In genomic region chr2L:11968581-11969272, dm6 we compare ENCODE assay signal across 5 fruit fly cellular contexts.
A peak's percentile ranks its signal among the peaks of the same experiment; 100 is the strongest.
TF ChIP-seq lines count a peak whose summit lies in the region.

No protein-coding gene starts in this region.

- TF ChIP-seq CTCF in whole organism, embryonic (GFP tag; optimal IDR thresholded peaks at IDR 0.05; lab: Kevin White, UChicago), result no peak

TF ChIP-seq in whole organism, 6 proteins besides CTCF, POLR2A, EP300 and RAD21:
- TF ChIP-seq pan (optimal IDR thresholded peaks at IDR 0.05; lab: Kevin White, UChicago), result no peak
- TF ChIP-seq psq (optimal IDR thresholded peaks at IDR 0.05; lab: Kevin White, UChicago), result no peak
- no peak for TF ChIP-seq Dll (optimal IDR thresholded peaks at IDR 0.05; lab: Kevin White, UChicago)
- no peak for TF ChIP-seq EcR (GFP tag; optimal IDR thresholded peaks at IDR 0.05; lab: Kevin White, UChicago)
- TF ChIP-seq usp (GFP tag; optimal IDR thresholded peaks at IDR 0.05; lab: Kevin White, UChicago), result no peak
- peak; percentile 26 for TF ChIP-seq CG8478 (optimal IDR thresholded peaks at IDR 0.05; lab: Kevin White, UChicago)
TF ChIP-seq in whole organism: peak in this region for 1.

TF ChIP-seq in whole organism, embryonic, 481 proteins besides CTCF, POLR2A, EP300 and RAD21 (continues in another document):
- TF ChIP-seq CG17328 (GFP tag; IDR thresholded peaks at IDR 0.05; lab: Robert Waterston, UW), result no peak
- no peak for TF ChIP-seq Doc2 (GFP tag; IDR thresholded peaks at IDR 0.05; lab: Robert Waterston, UW)
- no peak for TF ChIP-seq sr (GFP tag; IDR thresholded peaks at IDR 0.05; lab: Robert Waterston, UW)
- TF ChIP-seq Gsc (GFP tag; IDR thresholded peaks at IDR 0.05; lab: Robert Waterston, UW), result no peak
- TF ChIP-seq C15 (GFP tag; IDR thresholded peaks at IDR 0.05; lab: Robert Waterston, UW), result no peak
- no peak for TF ChIP-seq Fer3 (tag; optimal IDR thresholded peaks at IDR 0.05; lab: Kevin White, UChicago)
- TF ChIP-seq pros (GFP tag; optimal IDR thresholded peaks at IDR 0.05; lab: Kevin White, UChicago), result peak; percentile 10
- TF ChIP-seq D19A (tag; optimal IDR thresholded peaks at IDR 0.05; lab: Kevin White, UChicago), result peak; percentile 80
- TF ChIP-seq Fer1 (GFP tag; optimal IDR thresholded peaks at IDR 0.05; lab: Kevin White, UChicago), result no peak
- no peak for TF ChIP-seq lov (optimal IDR thresholded peaks at IDR 0.05; lab: Kevin White, UChicago)
- no peak for TF ChIP-seq lov (GFP tag; IDR thresholded peaks at IDR 0.05; lab: Robert Waterston, UW)
- TF ChIP-seq CG11398 (GFP tag; optimal IDR thresholded peaks at IDR 0.05; lab: Kevin White, UChicago), result no peak
- peak; percentile 1 for TF ChIP-seq cwo (GFP tag; optimal IDR thresholded peaks at IDR 0.05; lab: Kevin White, UChicago)
- TF ChIP-seq fru (optimal IDR thresholded peaks at IDR 0.05; lab: Kevin White, UChicago), result no peak
- peak in 1 of 2 experiments; percentile 21 for TF ChIP-seq Trl (optimal IDR thresholded peaks at IDR 0.05; lab: Kevin White, UChicago)
- no peak for TF ChIP-seq Trl (GFP tag; optimal IDR thresholded peaks at IDR 0.05; lab: Kevin White, UChicago)
- no peak for TF ChIP-seq CG17359 (tag; optimal IDR thresholded peaks at IDR 0.05; lab: Kevin White, UChicago)
- TF ChIP-seq CG9609 (GFP tag; optimal IDR thresholded peaks at IDR 0.05; lab: Kevin White, UChicago), result no peak
- TF ChIP-seq CG15479 (GFP tag; optimal IDR thresholded peaks at IDR 0.05; lab: Kevin White, UChicago), result no peak
- TF ChIP-seq CG5953 (GFP tag; IDR thresholded peaks at IDR 0.05; lab: Robert Waterston, UW), result no peak
- peak; percentile 59 for TF ChIP-seq zen (tag; optimal IDR thresholded peaks at IDR 0.05; lab: Kevin White, UChicago)
- peak; percentile 66 for TF ChIP-seq CG1832 (GFP tag; optimal IDR thresholded peaks at IDR 0.05; lab: Kevin White, UChicago)
- TF ChIP-seq D19B (GFP tag; optimal IDR thresholded peaks at IDR 0.05; lab: Kevin White, UChicago), result no peak

TF ChIP-seq in whole organism, prepupa, 60 proteins besides CTCF, POLR2A, EP300 and RAD21 (continues in another document):
- TF ChIP-seq CG10631 (GFP tag; optimal IDR thresholded peaks at IDR 0.05; lab: Kevin White, UChicago) (peak; percentile 63), CG1621 (tag; optimal IDR thresholded peaks at IDR 0.05; lab: Kevin White, UChicago) (no peak), esn (GFP tag; optimal IDR thresholded peaks at IDR 0.05; lab: Kevin White, UChicago) (peak; percentile 74), pdm3 (GFP tag; optimal IDR thresholded peaks at IDR 0.05; lab: Kevin White, UChicago) (peak; percentile 70), Eip78C (GFP tag; lab: Kevin White, UChicago) (peak; percentile 91), Eip75B (GFP tag; optimal IDR thresholded peaks at IDR 0.05; lab: Kevin White, UChicago) (peak; percentile 45), dsx (GFP tag; optimal IDR thresholded peaks at IDR 0.05; lab: Kevin White, UChicago; ENCODE audit: poor library complexity, severe bottlenecking) (no peak), CG8319 (GFP tag; optimal IDR thresholded peaks at IDR 0.05; lab: Kevin White, UChicago) (no peak), Blimp-1 (GFP tag; optimal IDR thresholded peaks at IDR 0.05; lab: Kevin White, UChicago) (peak; percentile 12), dac (GFP tag; optimal IDR thresholded peaks at IDR 0.05; lab: Kevin White, UChicago) (peak; percentile 29), eg (GFP tag; IDR thresholded peaks at IDR 0.05; lab: Robert Waterston, UW) (no peak), achi (GFP tag; optimal IDR thresholded peaks at IDR 0.05; lab: Kevin White, UChicago) (peak; percentile 26), vri (GFP tag; optimal IDR thresholded peaks at IDR 0.05; lab: Kevin White, UChicago) (no peak), CG6163 (GFP tag; IDR thresholded peaks at IDR 0.05; lab: Robert Waterston, UW) (0 out of 3 replicates have a peak, but pooled peaks have one; percentile 6), Ets21C (GFP tag; optimal IDR thresholded peaks at IDR 0.05; lab: Kevin White, UChicago) (peak; percentile 36), CG15336 (GFP tag; IDR thresholded peaks at IDR 0.05; lab: Robert Waterston, UW) (peak; percentile 26; the same call in 1 of the 2 replicates), Eip93F (GFP tag; optimal IDR thresholded peaks at IDR 0.05; lab: Kevin White, UChicago) (no peak), Sox102F (GFP tag; optimal IDR thresholded peaks at IDR 0.05; lab: Kevin White, UChicago) (peak; percentile 34), CG3032 (tag; optimal IDR thresholded peaks at IDR 0.05; lab: Kevin White, UChicago) (peak; percentile 47), Hr4 (GFP tag; optimal IDR thresholded peaks at IDR 0.05; lab: Kevin White, UChicago) (peak; percentile 47), spab (GFP tag; optimal IDR thresholded peaks at IDR 0.05; lab: Kevin White, UChicago) (peak; percentile 56), fd59A (GFP tag; optimal IDR thresholded peaks at IDR 0.05; lab: Kevin White, UChicago) (peak; percentile 45)

TF ChIP-seq in whole organism, pupa, 21 proteins besides CTCF, POLR2A, EP300 and RAD21:
- TF ChIP-seq CG15710 (tag; optimal IDR thresholded peaks at IDR 0.05; lab: Kevin White, UChicago) (peak; percentile 46), CG10348 (GFP tag; IDR thresholded peaks at IDR 0.05; lab: Robert Waterston, UW) (no peak), CG8159 (tag; optimal IDR thresholded peaks at IDR 0.05; lab: Kevin White, UChicago) (peak; percentile 67), Ets98B (GFP tag; IDR thresholded peaks at IDR 0.05; lab: Robert Waterston, UW) (no peak), EcR (GFP tag; optimal IDR thresholded peaks at IDR 0.05; lab: Kevin White, UChicago) (peak; percentile 11), CG12605 (GFP tag; IDR thresholded peaks at IDR 0.05; lab: Robert Waterston, UW) (no peak), CG9948 (tag; optimal IDR thresholded peaks at IDR 0.05; lab: Kevin White, UChicago) (peak; percentile 58), Pif1B (GFP tag; optimal IDR thresholded peaks at IDR 0.05; lab: Kevin White, UChicago) (peak; percentile 39), D1 (tag; optimal IDR thresholded peaks at IDR 0.05; lab: Kevin White, UChicago) (no peak), CG17806 (tag; optimal IDR thresholded peaks at IDR 0.05; lab: Kevin White, UChicago) (peak; percentile 47), CG13204 (GFP tag; optimal IDR thresholded peaks at IDR 0.05; lab: Kevin White, UChicago) (peak; percentile 25), CG32121 (GFP tag; IDR thresholded peaks at IDR 0.05; lab: Robert Waterston, UW) (0 out of 2 replicates have a peak, but pooled peaks have one; percentile 10), rn (GFP tag; IDR thresholded peaks at IDR 0.05; lab: Robert Waterston, UW) (no peak), Snoo (tag; optimal IDR thresholded peaks at IDR 0.05; lab: Kevin White, UChicago) (peak; percentile 14), CG8301 (tag; optimal IDR thresholded peaks at IDR 0.05; lab: Kevin White, UChicago) (peak; percentile 64), fd96Ca (GFP tag; IDR thresholded peaks at IDR 0.05; lab: Robert Waterston, UW) (0 out of 3 replicates have a peak, but pooled peaks have one; percentile 33), CG4496 (GFP tag; IDR thresholded peaks at IDR 0.05; lab: Robert Waterston, UW) (no peak), CG14655 (GFP tag; optimal IDR thresholded peaks at IDR 0.05; lab: Kevin White, UChicago) (peak; percentile 81), Pif1A (GFP tag; optimal IDR thresholded peaks at IDR 0.05; lab: Kevin White, UChicago) (peak; percentile 34), CG34367 (tag; optimal IDR thresholded peaks at IDR 0.05; lab: Kevin White, UChicago) (peak; percentile 34), gl (tag; optimal IDR thresholded peaks at IDR 0.05; lab: Kevin White, UChicago) (no peak)

TF ChIP-seq in whole organism, wandering third instar larva, 38 proteins besides CTCF, POLR2A, EP300 and RAD21 (continues in another document):
- TF ChIP-seq fru (GFP tag; optimal IDR thresholded peaks at IDR 0.05; lab: Kevin White, UChicago), result peak; percentile 48
- peak; percentile 9 for TF ChIP-seq OdsH (GFP tag; optimal IDR thresholded peaks at IDR 0.05; lab: Kevin White, UChicago)
- TF ChIP-seq Rel (GFP tag; optimal IDR thresholded peaks at IDR 0.05; lab: Kevin White, UChicago), result no peak
- TF ChIP-seq Rel (tag; optimal IDR thresholded peaks at IDR 0.05; lab: Kevin White, UChicago), result no peak
- peak; percentile 37 for TF ChIP-seq Dif (GFP tag; optimal IDR thresholded peaks at IDR 0.05; lab: Kevin White, UChicago; ENCODE audit: partially characterized antibody)
- no peak for TF ChIP-seq sv (GFP tag; optimal IDR thresholded peaks at IDR 0.05; lab: Kevin White, UChicago)
- no peak for TF ChIP-seq CrebA (GFP tag; optimal IDR thresholded peaks at IDR 0.05; lab: Kevin White, UChicago; ENCODE audit: borderline replicate concordance)
- no peak for TF ChIP-seq brk (GFP tag; optimal IDR thresholded peaks at IDR 0.05; lab: Kevin White, UChicago)
- TF ChIP-seq Sp1 (GFP tag; optimal IDR thresholded peaks at IDR 0.05; lab: Kevin White, UChicago), result peak; percentile 55
- TF ChIP-seq lola (GFP tag; optimal IDR thresholded peaks at IDR 0.05; lab: Kevin White, UChicago), result no peak
- no peak for TF ChIP-seq pan (optimal IDR thresholded peaks at IDR 0.05; lab: Kevin White, UChicago)
- TF ChIP-seq usp (GFP tag; optimal IDR thresholded peaks at IDR 0.05; lab: Kevin White, UChicago), result no peak
- TF ChIP-seq Hr78 (GFP tag; optimal IDR thresholded peaks at IDR 0.05; lab: Kevin White, UChicago), result no peak
- TF ChIP-seq rgr (GFP tag; optimal IDR thresholded peaks at IDR 0.05; lab: Kevin White, UChicago), result peak; percentile 18
- peak; percentile 36 for TF ChIP-seq Hnf4 (GFP tag; optimal IDR thresholded peaks at IDR 0.05; lab: Kevin White, UChicago)
- TF ChIP-seq CG32264 (GFP tag; optimal IDR thresholded peaks at IDR 0.05; lab: Kevin White, UChicago), result no peak
- TF ChIP-seq jim (GFP tag; optimal IDR thresholded peaks at IDR 0.05; lab: Kevin White, UChicago), result no peak
- no peak for TF ChIP-seq sage (GFP tag; optimal IDR thresholded peaks at IDR 0.05; lab: Kevin White, UChicago)
- peak; percentile 39 for TF ChIP-seq br (GFP tag; optimal IDR thresholded peaks at IDR 0.05; lab: Kevin White, UChicago)
- peak in 1 of 2 experiments; percentile 57 for TF ChIP-seq foxo (GFP tag; optimal IDR thresholded peaks at IDR 0.05; lab: Kevin White, UChicago)
- peak in 1 of 2 experiments; percentile 15 for TF ChIP-seq dl (GFP tag; optimal IDR thresholded peaks at IDR 0.05; lab: Kevin White, UChicago; ENCODE audit: insufficient read depth in 1 of 2, partially characterized antibody in 2 of 2)
- peak; percentile 60 for TF ChIP-seq h (GFP tag; optimal IDR thresholded peaks at IDR 0.05; lab: Kevin White, UChicago)
- peak; percentile 81 for TF ChIP-seq woc (GFP tag; optimal IDR thresholded peaks at IDR 0.05; lab: Kevin White, UChicago)
- peak; percentile 5 for TF ChIP-seq CG9705 (GFP tag; optimal IDR thresholded peaks at IDR 0.05; lab: Kevin White, UChicago)
- peak; percentile 44 for TF ChIP-seq psq (GFP tag; optimal IDR thresholded peaks at IDR 0.05; lab: Kevin White, UChicago)
- peak; percentile 54 for TF ChIP-seq ey (GFP tag; optimal IDR thresholded peaks at IDR 0.05; lab: Kevin White, UChicago)
- peak; percentile 39 for TF ChIP-seq HLH106 (tag; optimal IDR thresholded peaks at IDR 0.05; lab: Kevin White, UChicago)
- no peak for TF ChIP-seq tai (GFP tag; optimal IDR thresholded peaks at IDR 0.05; lab: Kevin White, UChicago)
- no peak for TF ChIP-seq Dfd (GFP tag; optimal IDR thresholded peaks at IDR 0.05; lab: Kevin White, UChicago)
